Fruit fly (Drosophila melanogaster): ENCODE measurements around the gene U2af38.

U2af38 gene

DNA sequence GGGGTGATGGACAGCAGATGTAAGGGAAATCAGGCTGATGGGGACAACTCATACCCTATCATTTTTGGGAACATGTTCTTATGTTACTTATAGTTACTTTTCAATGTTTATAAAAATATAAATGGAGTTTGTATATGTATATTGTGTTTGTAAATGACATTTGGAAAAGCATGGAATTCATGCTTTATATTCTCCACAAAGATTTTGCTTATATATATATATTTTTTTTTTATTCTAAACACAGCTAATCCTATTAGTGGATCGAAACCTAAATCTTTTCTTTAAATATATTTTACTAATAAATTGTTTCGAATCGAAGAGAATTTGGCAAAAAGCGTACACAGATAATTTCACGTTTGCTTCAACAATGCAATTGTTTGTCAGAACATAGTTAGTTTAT is 5.4 kb downstream of the U2af38 start, which contains the start of gene Amnionless:
Gene Amnionless (minus strand): TSS at position 101 of the 400 bp plus-strand sequence.
- TF ChIP-seq Rel (GFP tag; optimal IDR thresholded peaks at IDR 0.05) (no peak), Rel (tag; optimal IDR thresholded peaks at IDR 0.05) (no peak), Mio (GFP tag; optimal IDR thresholded peaks at IDR 0.05) (no peak), sage (GFP tag; optimal IDR thresholded peaks at IDR 0.05) (no peak), ey (GFP tag; optimal IDR thresholded peaks at IDR 0.05) (no peak), usp (GFP tag; optimal IDR thresholded peaks at IDR 0.05) (no peak), pan (optimal IDR thresholded peaks at IDR 0.05) (no peak), dsf (GFP tag; optimal IDR thresholded peaks at IDR 0.05; ENCODE audit: borderline replicate concordance) (no peak), Dif (GFP tag; optimal IDR thresholded peaks at IDR 0.05; ENCODE audit: partially characterized antibody) (no peak), Dfd (GFP tag; optimal IDR thresholded peaks at IDR 0.05) (no peak), CG32264 (GFP tag; optimal IDR thresholded peaks at IDR 0.05) (no peak), HLH106 (tag; optimal IDR thresholded peaks at IDR 0.05) (no peak), Myc (optimal IDR thresholded peaks at IDR 0.05) (no peak)

DNA sequence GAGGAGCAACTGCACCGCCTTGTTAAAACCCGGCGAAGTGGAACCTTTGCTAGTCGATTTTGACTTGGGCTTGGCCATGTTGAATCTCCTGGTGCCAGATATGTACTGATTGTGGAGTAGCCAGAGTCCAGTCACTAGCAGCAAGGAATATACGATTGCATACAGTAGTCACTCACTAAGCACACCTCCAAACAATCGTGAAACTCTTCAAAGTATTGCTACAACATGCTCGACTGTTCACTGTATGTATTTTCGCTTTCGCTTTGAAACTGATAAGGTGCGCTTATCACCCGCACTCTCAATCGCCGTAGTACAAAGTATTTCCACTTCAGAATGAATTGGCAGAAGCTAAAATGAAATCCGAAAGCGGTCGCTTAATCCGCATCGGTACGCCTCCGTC is 8.1 kb downstream of the U2af38 start:
- TF ChIP-seq Vsx2 (GFP tag; optimal IDR thresholded peaks at IDR 0.05; ENCODE audit: partially characterized antibody) (no peak), psq (GFP tag; optimal IDR thresholded peaks at IDR 0.05) (peak; percentile 93), Rel (GFP tag; optimal IDR thresholded peaks at IDR 0.05) (peak; percentile 52), Rel (tag; optimal IDR thresholded peaks at IDR 0.05) (peak; percentile 74), usp (GFP tag; optimal IDR thresholded peaks at IDR 0.05) (no peak), dmrt93B (GFP tag; optimal IDR thresholded peaks at IDR 0.05) (peak; percentile 55), br (GFP tag; optimal IDR thresholded peaks at IDR 0.05) (peak; percentile 92), foxo (GFP tag; optimal IDR thresholded peaks at IDR 0.05) (peak; percentile 70 to 96), Hr83 (GFP tag; optimal IDR thresholded peaks at IDR 0.05; ENCODE audit: poor library complexity, severe bottlenecking) (peak; percentile 98), sage (GFP tag; optimal IDR thresholded peaks at IDR 0.05) (peak; percentile 69), lola (GFP tag; optimal IDR thresholded peaks at IDR 0.05) (no peak), CG9705 (GFP tag; optimal IDR thresholded peaks at IDR 0.05) (peak; percentile 58), h (GFP tag; optimal IDR thresholded peaks at IDR 0.05) (peak; percentile 95), Hr78 (GFP tag; optimal IDR thresholded peaks at IDR 0.05) (no peak), Jra (GFP tag; optimal IDR thresholded peaks at IDR 0.05) (peak; percentile 81), Abd-B (GFP tag; optimal IDR thresholded peaks at IDR 0.05) (no peak), GATAd (GFP tag; optimal IDR thresholded peaks at IDR 0.05) (no peak), Sp1 (GFP tag; optimal IDR thresholded peaks at IDR 0.05) (peak; percentile 83), Myc (optimal IDR thresholded peaks at IDR 0.05) (no peak), sv (GFP tag; optimal IDR thresholded peaks at IDR 0.05) (peak; percentile 36), dsf (GFP tag; optimal IDR thresholded peaks at IDR 0.05; ENCODE audit: borderline replicate concordance) (peak; percentile 16), Hnf4 (GFP tag; optimal IDR thresholded peaks at IDR 0.05) (peak; percentile 98), HLH106 (tag; optimal IDR thresholded peaks at IDR 0.05) (peak; percentile 79), ey (GFP tag; optimal IDR thresholded peaks at IDR 0.05) (peak; percentile 90), fru (GFP tag; optimal IDR thresholded peaks at IDR 0.05) (peak; percentile 90), OdsH (GFP tag; optimal IDR thresholded peaks at IDR 0.05) (peak; percentile 91), pan (optimal IDR thresholded peaks at IDR 0.05) (no peak), rgr (GFP tag; optimal IDR thresholded peaks at IDR 0.05) (peak; percentile 97), CrebA (GFP tag; optimal IDR thresholded peaks at IDR 0.05; ENCODE audit: borderline replicate concordance) (no peak), woc (GFP tag; optimal IDR thresholded peaks at IDR 0.05) (peak; percentile 84), brk (GFP tag; optimal IDR thresholded peaks at IDR 0.05) (no peak), N (GFP tag; optimal IDR thresholded peaks at IDR 0.05) (no peak), Mio (GFP tag; optimal IDR thresholded peaks at IDR 0.05) (peak; percentile 66), tai (GFP tag; optimal IDR thresholded peaks at IDR 0.05) (no peak), jim (GFP tag; optimal IDR thresholded peaks at IDR 0.05) (peak; percentile 13), dl (GFP tag; optimal IDR thresholded peaks at IDR 0.05; ENCODE audit: insufficient read depth in 1 of 2, partially characterized antibody in 2 of 2) (no peak), Dfd (GFP tag; optimal IDR thresholded peaks at IDR 0.05) (no peak), CG32264 (GFP tag; optimal IDR thresholded peaks at IDR 0.05) (peak; percentile 63), Dif (GFP tag; optimal IDR thresholded peaks at IDR 0.05; ENCODE audit: partially characterized antibody) (no peak)

Measured in whole organism, wandering third instar larva.